Worm (Caenorhabditis elegans) whole organism, young adult: ENCODE results near the gene stt-3.

ENCODE experiments used
- K12H6.12 ChIP-seq: fragments of 200-800 bp; sonication (Bioruptor generic); optimal IDR thresholded peaks from 2 replicates; lab custom pipeline; 2018; ENCODE audit warnings: mild to moderate bottlenecking, missing genetic modification characterization, missing compliant biosample characterization
- ceh-58 ChIP-seq: fragments of 200-800 bp; sonication (Bioruptor generic); IDR thresholded peaks from 2 replicates; pipeline ENCODE4 v1.3.6; 2022; ENCODE audit warnings: missing genetic modification characterization, missing compliant biosample characterization
- ceh-91 ChIP-seq: fragments of 200-800 bp; sonication (Bioruptor generic); IDR thresholded peaks from 2 replicates; pipeline ENCODE4 v1.3.6; 2022; ENCODE audit warnings: missing genetic modification reagents, missing genetic modification characterization, missing compliant biosample characterization
- gei-17 ChIP-seq: fragments of 200-800 bp; sonication (Bioruptor generic); optimal IDR thresholded peaks from 2 replicates; lab custom pipeline; 2018; ENCODE audit warnings: mild to moderate bottlenecking, missing genetic modification characterization, missing compliant biosample characterization
- hmg-1.2 ChIP-seq: fragments of 200-800 bp; sonication (Bioruptor generic); IDR thresholded peaks from 2 replicates; pipeline ENCODE4 v1.3.6; 2022; ENCODE audit warnings: missing genetic modification reagents, missing genetic modification characterization, missing compliant biosample characterization
- hsf-1 ChIP-seq: fragments of 200-800 bp; sonication (Bioruptor generic); IDR thresholded peaks from 2 replicates; pipeline ENCODE4 v1.3.6; 2022; ENCODE audit warnings: missing genetic modification reagents, missing genetic modification characterization, missing compliant biosample characterization
- lsl-1 ChIP-seq: fragments of 200-800 bp; sonication (Bioruptor generic); optimal IDR thresholded peaks from 2 replicates; lab custom pipeline; 2018; ENCODE audit warnings: mild to moderate bottlenecking, missing genetic modification characterization, moderate library complexity, missing compliant biosample characterization
- lsy-27 ChIP-seq: sonication (generic microtip); optimal IDR thresholded peaks from 2 replicates; lab custom pipeline; 2017; ENCODE audit warnings: missing genetic modification characterization, mild to moderate bottlenecking, missing compliant biosample characterization, antibody characterized with exemption, missing genotype, borderline replicate concordance; ENCODE audit not compliant: insufficient read depth
- somi-1 ChIP-seq: fragments of 200-800 bp; sonication (Bioruptor generic); optimal IDR thresholded peaks from 2 replicates; lab custom pipeline; 2018; ENCODE audit warnings: mild to moderate bottlenecking, missing genetic modification characterization, missing compliant biosample characterization
- unc-62 ChIP-seq: fragments of 150-350 bp; optimal IDR thresholded peaks from 2 replicates; lab custom pipeline; 2014; ENCODE audit warnings: missing biosample characterization, missing genetic modification reagents, missing genetic modification characterization

DNA sequence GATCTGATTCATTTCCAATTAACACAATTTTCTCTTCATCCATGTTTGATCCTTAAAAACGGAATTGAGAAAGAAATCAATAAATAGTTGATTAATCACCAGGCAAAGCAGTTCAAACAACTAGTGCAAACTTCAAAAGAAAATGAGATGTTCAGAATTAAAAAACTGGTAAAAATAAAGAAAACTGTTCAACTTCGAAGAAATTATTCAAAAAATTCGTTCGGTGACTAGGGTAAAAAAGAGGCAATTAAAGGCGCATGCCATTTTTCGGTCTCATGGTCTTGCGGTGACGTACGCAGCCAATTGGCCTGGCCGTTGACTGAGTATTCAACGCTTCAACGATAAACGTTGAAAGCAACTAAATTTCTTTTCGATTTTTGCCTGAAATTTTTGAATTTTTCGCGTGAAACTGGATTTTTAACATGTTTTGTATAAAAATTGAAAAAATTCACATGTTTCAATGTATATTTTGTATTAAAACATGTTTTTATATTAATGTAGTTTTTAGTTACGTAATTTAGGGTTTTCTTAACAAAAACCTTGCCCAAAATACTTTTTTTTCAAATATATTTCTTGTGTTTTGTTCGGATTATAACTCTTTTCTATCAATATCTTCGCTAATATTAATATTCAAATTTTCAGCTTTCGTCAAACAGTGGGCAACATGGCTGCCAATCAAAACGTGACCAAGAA, 42.1 kb upstream of the stt-3 start, which contains the start of the genes sna-3 and rps-3:
- peak; percentile 58 for TF ChIP-seq lsl-1
- peak; percentile 86 for TF ChIP-seq hmg-1.2
- TF ChIP-seq ceh-91 (GFP tag; lab: Robert Waterston, UW) = peak; percentile 38; the same call in 1 of the 2 replicates
- no peak for TF ChIP-seq K12H6.12
- TF ChIP-seq ceh-58 (GFP tag; lab: Robert Waterston, UW) = no peak
- TF ChIP-seq gei-17 (GFP tag; lab: Kevin White, UChicago) = no peak
- TF ChIP-seq lsy-27 (tag; lab: Kevin White, UChicago) = no peak
- no peak for TF ChIP-seq somi-1 (GFP tag; lab: Kevin White, UChicago)
- TF ChIP-seq hsf-1 (GFP tag; lab: Robert Waterston, UW) = peak; percentile 58; the same call in 1 of the 2 replicates
- TF ChIP-seq unc-62 (GFP tag; lab: Kevin White, UChicago) = peak; percentile 14
